Worm (Caenorhabditis elegans) whole organism, L3 larva: ENCODE results near the gene gpd-3.
A peak's percentile ranks its signal among the peaks of the same experiment; 100 is the strongest.

ENCODE experiments used
- R02D3.7 ChIP-seq: fragments of 150-350 bp; optimal IDR thresholded peaks from 2 replicates; lab custom pipeline; 2014; ENCODE audit warnings: missing biosample characterization, missing genetic modification characterization
- ZK546.5 ChIP-seq: sonication (generic microtip); optimal IDR thresholded peaks from 2 replicates; lab custom pipeline; 2017; ENCODE audit warnings: missing biosample characterization, missing genetic modification characterization
- aly-2 ChIP-seq: fragments of 150-350 bp; optimal IDR thresholded peaks from 2 replicates; lab custom pipeline; 2014; ENCODE audit warnings: missing biosample characterization, missing genetic modification characterization
- ama-1 ChIP-seq: fragments of 150-350 bp; optimal IDR thresholded peaks from 2 replicates; lab custom pipeline; 2018
- elt-2 ChIP-seq: sonication (generic microtip); optimal IDR thresholded peaks from 2 replicates; lab custom pipeline; 2016; ENCODE audit warnings: missing genetic modification reagents, mild to moderate bottlenecking, missing genetic modification characterization, missing compliant biosample characterization
- fkh-10 ChIP-seq: sonication (generic microtip); optimal IDR thresholded peaks from 2 replicates; lab custom pipeline; 2017; ENCODE audit warnings: missing biosample characterization, missing genetic modification reagents, missing genetic modification characterization
- lin-39 ChIP-seq: fragments of 150-350 bp; optimal IDR thresholded peaks from 2 replicates; lab custom pipeline; 2018; ENCODE audit warnings: missing biosample characterization, missing genetic modification reagents, missing genetic modification characterization
- nhr-11 ChIP-seq: fragments of 150-350 bp; optimal IDR thresholded peaks from 2 replicates; lab custom pipeline; 2014; ENCODE audit warnings: missing biosample characterization, missing genetic modification characterization
- nhr-67 ChIP-seq: fragments of 150-350 bp; optimal IDR thresholded peaks from 2 replicates; lab custom pipeline; 2014; ENCODE audit warnings: missing biosample characterization, missing genetic modification characterization
- nhr-77 ChIP-seq: fragments of 150-350 bp; optimal IDR thresholded peaks from 2 replicates; lab custom pipeline; 2014; ENCODE audit warnings: missing biosample characterization, missing genetic modification characterization
- snpc-4 ChIP-seq: fragments of 150-350 bp; optimal IDR thresholded peaks from 2 replicates; lab custom pipeline; 2014; ENCODE audit warnings: missing biosample characterization, missing genetic modification characterization
- unc-39 ChIP-seq: sonication (generic microtip); optimal IDR thresholded peaks from 4 replicates; lab custom pipeline; 2017; ENCODE audit warnings: missing biosample characterization, missing genetic modification characterization
- zag-1 ChIP-seq: fragments of 150-350 bp; optimal IDR thresholded peaks from 2 replicates; lab custom pipeline; 2014; ENCODE audit warnings: missing biosample characterization, missing genetic modification characterization

DNA sequence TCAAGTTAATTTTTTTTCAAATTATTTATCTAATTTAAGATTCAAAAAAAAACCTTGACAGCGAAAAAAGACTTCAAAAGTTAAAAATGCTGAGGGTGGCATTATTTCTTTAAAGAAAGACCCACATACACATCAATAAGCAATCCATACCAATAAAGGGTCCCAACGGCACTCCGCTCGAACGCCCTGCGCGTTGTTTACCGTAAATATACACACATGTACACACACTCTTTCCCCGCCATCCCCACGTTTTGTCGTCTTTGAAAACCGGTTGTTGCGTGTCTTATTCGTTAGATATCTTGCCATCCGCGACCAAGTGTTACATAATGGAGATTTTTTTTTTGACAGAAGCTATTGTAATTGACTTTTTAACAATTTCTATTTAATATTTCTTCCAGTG is 46.4 kb upstream of the gpd-3 start, which contains the start of gene gcc-1:
- TF ChIP-seq fkh-10 (GFP tag; lab: Kevin White, UChicago) (no peak), aly-2 (no peak), nhr-67 (tag; lab: Kevin White, UChicago) (no peak), lin-39 (tag; lab: Kevin White, UChicago) (peak; percentile 58), ZK546.5 (tag; lab: Kevin White, UChicago) (no peak), snpc-4 (no peak), nhr-11 (tag; lab: Kevin White, UChicago) (no peak), elt-2 (tag; lab: Kevin White, UChicago) (peak; percentile 12), R02D3.7 (tag; lab: Kevin White, UChicago) (peak; percentile 90), ama-1 (lab: Kevin White, UChicago) (no peak), zag-1 (tag; lab: Kevin White, UChicago) (no peak), nhr-77 (tag; lab: Kevin White, UChicago) (no peak), unc-39 (tag; lab: Kevin White, UChicago) (no peak)
